Worm (Caenorhabditis elegans) whole organism, late embryonic: ENCODE results near the gene ptr-15.

Experiments used
- C08G9.2 ChIP-seq: sonication (generic microtip); optimal IDR thresholded peaks from 2 replicates; lab custom pipeline; 2016; ENCODE audit warnings: mild to moderate bottlenecking, missing genetic modification characterization, moderate library complexity, missing compliant biosample characterization
- F13H6.1 ChIP-seq: sonication (generic microtip); optimal IDR thresholded peaks from 2 replicates; lab custom pipeline; 2016; ENCODE audit warnings: missing genetic modification characterization, missing compliant biosample characterization
- T23F11.4 ChIP-seq: fragments of 200-800 bp; sonication (Bioruptor generic); optimal IDR thresholded peaks from 2 replicates; lab custom pipeline; 2018; ENCODE audit warnings: mild to moderate bottlenecking, missing genetic modification characterization, missing compliant biosample characterization
- ahr-1 ChIP-seq: sonication (generic microtip); optimal IDR thresholded peaks from 2 replicates; lab custom pipeline; 2016; ENCODE audit warnings: missing genetic modification characterization, missing compliant biosample characterization
- ceh-18 ChIP-seq: sonication (generic microtip); optimal IDR thresholded peaks from 2 replicates; lab custom pipeline; 2016; ENCODE audit warnings: missing genetic modification characterization, missing compliant biosample characterization
- ceh-22 ChIP-seq: sonication (generic microtip); optimal IDR thresholded peaks from 2 replicates; lab custom pipeline; 2017; ENCODE audit warnings: missing biosample characterization, missing genetic modification characterization
- ceh-24 ChIP-seq: sonication (generic microtip); optimal IDR thresholded peaks from 2 replicates; lab custom pipeline; 2016; ENCODE audit warnings: mild to moderate bottlenecking, missing genetic modification characterization, missing compliant biosample characterization
- ceh-34 ChIP-seq: sonication (generic microtip); optimal IDR thresholded peaks from 2 replicates; lab custom pipeline; 2016; ENCODE audit warnings: mild to moderate bottlenecking, missing genetic modification characterization, missing compliant biosample characterization
- ceh-48 ChIP-seq: sonication (generic microtip); optimal IDR thresholded peaks from 2 replicates; lab custom pipeline; 2016; ENCODE audit warnings: missing genetic modification characterization, inconsistent platforms, missing compliant biosample characterization
- ceh-9 ChIP-seq: sonication (generic microtip); optimal IDR thresholded peaks from 2 replicates; lab custom pipeline; 2016; ENCODE audit warnings: mild to moderate bottlenecking, missing genetic modification characterization, inconsistent platforms, missing compliant biosample characterization
- che-1 ChIP-seq: sonication (generic microtip); optimal IDR thresholded peaks from 2 replicates; lab custom pipeline; 2016; ENCODE audit warnings: mild to moderate bottlenecking, missing genetic modification characterization, missing compliant biosample characterization
- eyg-1 ChIP-seq: sonication (generic microtip); optimal IDR thresholded peaks from 2 replicates; lab custom pipeline; 2016; ENCODE audit warnings: missing genotype, missing genetic modification characterization, missing compliant biosample characterization
- fkh-10 ChIP-seq: fragments of 150-350 bp; optimal IDR thresholded peaks from 2 replicates; lab custom pipeline; 2014; ENCODE audit warnings: missing biosample characterization, missing genetic modification reagents, missing genetic modification characterization
- gmeb-2 ChIP-seq: sonication (generic microtip); optimal IDR thresholded peaks from 2 replicates; lab custom pipeline; 2016; ENCODE audit warnings: missing genetic modification characterization, inconsistent platforms, missing compliant biosample characterization
- hlh-6 ChIP-seq: sonication (generic microtip); optimal IDR thresholded peaks from 2 replicates; lab custom pipeline; 2016; ENCODE audit warnings: missing genotype, missing genetic modification characterization, missing compliant biosample characterization
- nhr-232 ChIP-seq: sonication (generic microtip); optimal IDR thresholded peaks from 2 replicates; lab custom pipeline; 2016; ENCODE audit warnings: missing genetic modification characterization, missing compliant biosample characterization
- odd-2 ChIP-seq: sonication (generic microtip); optimal IDR thresholded peaks from 2 replicates; lab custom pipeline; 2017; ENCODE audit warnings: antibody characterized with exemption, mild to moderate bottlenecking, missing genetic modification characterization, missing compliant biosample characterization
- pat-9 ChIP-seq: fragments of 200-800 bp; sonication (Bioruptor generic); optimal IDR thresholded peaks from 2 replicates; lab custom pipeline; 2018; ENCODE audit warnings: mild to moderate bottlenecking, missing genetic modification characterization, moderate library complexity, missing compliant biosample characterization
- pax-1 ChIP-seq: fragments of 150-350 bp; optimal IDR thresholded peaks from 2 replicates; lab custom pipeline; 2014; ENCODE audit warnings: missing biosample characterization, missing genetic modification characterization
- pqm-1 ChIP-seq: sonication (generic microtip); optimal IDR thresholded peaks from 2 replicates; lab custom pipeline; 2016; ENCODE audit warnings: missing genetic modification characterization, missing compliant biosample characterization
- ref-2 ChIP-seq: sonication (generic microtip); optimal IDR thresholded peaks from 2 replicates; lab custom pipeline; 2016; ENCODE audit warnings: missing genetic modification characterization, missing compliant biosample characterization
- rnt-1 ChIP-seq: sonication (generic microtip); optimal IDR thresholded peaks from 2 replicates; lab custom pipeline; 2016; ENCODE audit warnings: missing genetic modification characterization, missing compliant biosample characterization
- sdc-2 ChIP-seq: sonication (generic microtip); optimal IDR thresholded peaks from 2 replicates; lab custom pipeline; 2016; ENCODE audit warnings: missing genotype, missing genetic modification characterization, missing compliant biosample characterization
- tbx-2 ChIP-seq: sonication (generic microtip); optimal IDR thresholded peaks from 2 replicates; lab custom pipeline; 2016; ENCODE audit warnings: missing genetic modification characterization, missing compliant biosample characterization
- tbx-7 ChIP-seq: sonication (generic microtip); optimal IDR thresholded peaks from 2 replicates; lab custom pipeline; 2016; ENCODE audit warnings: missing genotype, missing genetic modification characterization, missing compliant biosample characterization
- unc-3 ChIP-seq, 2 experiments: fragments of 200-800 bp in 1 of 2; sonication (Bioruptor generic) in 1 of 2; sonication (generic microtip) in 1 of 2; conservative IDR thresholded peaks in 1 of 2; optimal IDR thresholded peaks in 1 of 2; 2 replicates each; pipeline versions ENCODE4 v1.3.6 to Lab custom; 2016 to 2022; ENCODE audit warnings: missing compliant biosample characterization in 2 of 2, missing genetic modification characterization in 2 of 2, missing genetic modification reagents in 1 of 2
- unc-55 ChIP-seq: sonication (generic microtip); optimal IDR thresholded peaks from 2 replicates; lab custom pipeline; 2017; ENCODE audit warnings: missing biosample characterization, missing genetic modification reagents, missing genetic modification characterization
- unc-86 ChIP-seq: sonication (generic microtip); optimal IDR thresholded peaks from 2 replicates; lab custom pipeline; 2016; ENCODE audit warnings: missing genetic modification characterization, missing compliant biosample characterization
- zip-5 ChIP-seq: sonication (generic microtip); optimal IDR thresholded peaks from 2 replicates; lab custom pipeline; 2016; ENCODE audit warnings: missing genetic modification characterization, missing compliant biosample characterization

ptr-15 gene

ce11 chrV:6934212-6934611 is 35.6 kb downstream of the ptr-15 start, which contains the start of gene lipl-6:
TSS of gene lipl-6 (minus strand) at chrV:6934312.
- TF ChIP-seq fkh-10 (GFP tag; lab: Kevin White, UChicago) (no peak), ref-2 (tag; lab: Kevin White, UChicago) (no peak), ceh-9 (tag; lab: Kevin White, UChicago) (no peak), ceh-48 (tag; lab: Kevin White, UChicago) (no peak), sdc-2 (tag; lab: Kevin White, UChicago) (no peak), pax-1 (tag; lab: Kevin White, UChicago) (no peak), T23F11.4 (GFP tag; lab: Kevin White, UChicago) (no peak), ceh-18 (no peak), unc-3 (GFP tag; conservative IDR thresholded peaks at IDR 0.05; lab: Robert Waterston, UW) (no peak), unc-3 (tag; optimal IDR thresholded peaks at IDR 0.05; lab: Kevin White, UChicago) (no peak), eyg-1 (no peak)

DNA sequence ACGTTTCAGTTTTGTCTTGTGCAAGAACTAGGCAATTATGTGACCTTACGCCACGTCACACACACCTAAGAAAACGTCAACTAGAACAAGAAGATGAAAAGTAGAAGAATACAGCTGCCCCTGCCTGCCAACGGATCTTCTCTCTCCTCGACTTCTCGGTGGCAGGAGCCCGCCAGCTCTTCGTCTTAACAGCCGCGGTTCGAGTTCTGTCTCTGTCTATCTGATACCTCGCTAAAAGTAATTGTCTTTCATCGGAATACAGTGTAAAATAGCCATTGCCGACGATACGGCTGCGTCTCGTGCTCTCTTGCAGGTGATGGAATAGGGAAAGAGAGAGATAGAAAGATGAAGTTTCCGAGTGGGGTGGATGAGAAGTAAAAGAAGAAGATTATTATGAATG is 39.5 kb downstream of the ptr-15 start:
- TF ChIP-seq unc-55, result peak; percentile 58
- TF ChIP-seq rnt-1 (tag; lab: Kevin White, UChicago), result peak; percentile 34
- peak; percentile 46 for TF ChIP-seq ceh-18
- TF ChIP-seq tbx-2 (tag; lab: Kevin White, UChicago), result no peak
- peak; percentile 27 for TF ChIP-seq pat-9

ce11 chrV:6928938-6929337 is 40.9 kb downstream of the ptr-15 start, which contains the start of gene unc-68:
TSS of gene unc-68 (minus strand) at chrV:6929038.
- TF ChIP-seq ref-2 (tag; lab: Kevin White, UChicago), result no peak

DNA sequence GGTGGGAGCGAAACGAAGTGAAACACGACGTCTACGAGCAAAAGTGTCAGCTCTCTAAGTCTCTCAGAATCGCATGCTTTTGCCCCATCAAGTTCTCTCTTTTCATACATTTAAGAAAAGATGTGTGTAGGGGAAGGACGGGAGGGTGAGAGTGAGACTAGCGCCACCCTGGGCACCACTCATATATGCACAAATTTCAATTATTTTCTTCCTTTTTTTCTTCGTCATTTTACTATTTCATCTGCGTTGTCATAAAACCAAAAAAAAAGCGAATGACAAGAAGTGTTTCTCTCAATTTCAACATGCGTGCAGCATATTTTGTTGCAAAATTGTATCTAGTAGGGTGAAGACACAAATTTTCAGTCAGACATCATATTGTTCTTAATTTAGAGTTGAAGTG is 43.2 kb downstream of the ptr-15 start:
- no peak for TF ChIP-seq hlh-6 (tag; lab: Kevin White, UChicago)
- TF ChIP-seq, all 69 proteins: peak for 0

- TF ChIP-seq che-1 (tag; lab: Kevin White, UChicago) (no peak), rnt-1 (tag; lab: Kevin White, UChicago) (no peak), pat-9 (no peak), unc-86 (no peak), ceh-24 (no peak), ceh-22 (tag; lab: Kevin White, UChicago) (no peak), pqm-1 (tag; lab: Kevin White, UChicago) (no peak), zip-5 (no peak), F13H6.1 (tag; lab: Kevin White, UChicago) (no peak), gmeb-2 (tag; lab: Kevin White, UChicago) (no peak), ahr-1 (tag; lab: Kevin White, UChicago) (no peak), ref-2 (tag; lab: Kevin White, UChicago) (no peak), tbx-7 (tag; lab: Kevin White, UChicago) (no peak), odd-2 (no peak), ceh-34 (tag; lab: Kevin White, UChicago) (no peak), nhr-232 (tag; lab: Kevin White, UChicago) (no peak)
Measured at ce11 chrV:6919251-6919650, 50.5 kb downstream of the ptr-15 start.

- TF ChIP-seq C08G9.2 (tag; lab: Kevin White, UChicago) (no peak), F13H6.1 (tag; lab: Kevin White, UChicago) (no peak)
Measured at ce11 chrV:6917280-6917679, 52.5 kb downstream of the ptr-15 start.
